Worm (Caenorhabditis elegans): Measurements from ENCODE around the gene Y55D5A.3.
A peak's percentile ranks its signal among the peaks of the same experiment; 100 is the strongest.

The Y55D5A.3 gene

ce11 chrIII:2989957-2990356 lies 14.4 kb upstream of the Y55D5A.3 start, which contains the start of gene Y55D5A.4:
Y55D5A.4 (minus strand) TSS chrIII:2990057.
- TF ChIP-seq nhr-42 (GFP tag; IDR thresholded peaks at IDR 0.05): no peak
- TF ChIP-seq spr-1 (tag; optimal IDR thresholded peaks at IDR 0.05): no peak
- TF ChIP-seq daf-19 (GFP tag; conservative IDR thresholded peaks at IDR 0.05): no peak
- no peak for TF ChIP-seq saeg-2 (GFP tag; IDR thresholded peaks at IDR 0.05)
- no peak for TF ChIP-seq hmg-1.1 (GFP tag; IDR thresholded peaks at IDR 0.05)
- no peak for TF ChIP-seq tag-97 (GFP tag; IDR thresholded peaks at IDR 0.05)
- TF ChIP-seq ctbp-1 (GFP tag; IDR thresholded peaks at IDR 0.05): no peak

ce11 chrIII:2983044-2983443 lies 7.5 kb upstream of the Y55D5A.3 start:
- no peak for TF ChIP-seq zag-1 (tag; optimal IDR thresholded peaks at IDR 0.05)
- no peak for TF ChIP-seq ceh-82 (tag; optimal IDR thresholded peaks at IDR 0.05)
- no peak for TF ChIP-seq sdz-12 (GFP tag; optimal IDR thresholded peaks at IDR 0.05)
- no peak for TF ChIP-seq ces-1 (GFP tag; optimal IDR thresholded peaks at IDR 0.05)
- no peak for TF ChIP-seq ztf-11 (tag; optimal IDR thresholded peaks at IDR 0.05)
- no peak for TF ChIP-seq T26A8.4 (GFP tag; IDR thresholded peaks at IDR 0.05)
- no peak for TF ChIP-seq saeg-2 (GFP tag; IDR thresholded peaks at IDR 0.05)

- TF ChIP-seq mxl-2 (GFP tag; conservative IDR thresholded peaks at IDR 0.05) (no peak), daf-19 (GFP tag; conservative IDR thresholded peaks at IDR 0.05) (no peak), egl-43 (GFP tag; IDR thresholded peaks at IDR 0.05) (no peak), aha-1 (tag) (peak; percentile 79), lin-1 (GFP tag; IDR thresholded peaks at IDR 0.05) (no peak), lin-38 (GFP tag; IDR thresholded peaks at IDR 0.05) (no peak)
Measured at ce11 chrIII:2982109-2982508, 6.5 kb upstream of the Y55D5A.3 start, which contains the start of gene Y55D5A.1. Y55D5A.1 (plus strand) TSS chrIII:2982409.

- TF ChIP-seq nhr-28 (tag; optimal IDR thresholded peaks at IDR 0.05) (peak; percentile 12), tra-1 (GFP tag; IDR thresholded peaks at IDR 0.05) (peak; percentile 87), spr-3 (GFP tag; optimal IDR thresholded peaks at IDR 0.05) (no peak), zip-11 (GFP tag; IDR thresholded peaks at IDR 0.05) (no peak)
Measured at ce11 chrIII:2980927-2981326, 5.3 kb upstream of the Y55D5A.3 start.

ce11 chrIII:2976176-2976575 lies 587 bp upstream of the Y55D5A.3 start:
- TF ChIP-seq nhr-237 (tag; optimal IDR thresholded peaks at IDR 0.05) (no peak), jun-1 (tag; optimal IDR thresholded peaks at IDR 0.05) (no peak), lin-15B (tag; optimal IDR thresholded peaks at IDR 0.05) (no peak), hlh-30 (tag; optimal IDR thresholded peaks at IDR 0.05; ENCODE audit: insufficient read depth) (no peak), lin-29 (GFP tag; IDR thresholded peaks at IDR 0.05) (no peak), snpc-4 (tag; optimal IDR thresholded peaks at IDR 0.05) (no peak), hmg-1.1 (GFP tag; IDR thresholded peaks at IDR 0.05) (no peak), ctbp-1 (GFP tag; IDR thresholded peaks at IDR 0.05) (no peak), ces-1 (GFP tag; optimal IDR thresholded peaks at IDR 0.05) (no peak), tag-97 (GFP tag; IDR thresholded peaks at IDR 0.05) (no peak), egl-27 (tag; optimal IDR thresholded peaks at IDR 0.05) (no peak), aly-2 (tag; optimal IDR thresholded peaks at IDR 0.05) (no peak), nhr-28 (tag; optimal IDR thresholded peaks at IDR 0.05) (no peak), mxl-2 (GFP tag; conservative IDR thresholded peaks at IDR 0.05) (no peak), F10B5.3 (tag; optimal IDR thresholded peaks at IDR 0.05) (no peak), zip-2 (tag; optimal IDR thresholded peaks at IDR 0.05) (no peak), dpl-1 (GFP tag; optimal IDR thresholded peaks at IDR 0.05) (no peak), ztf-7 (tag; optimal IDR thresholded peaks at IDR 0.05) (no peak)

ce11 chrIII:2972977-2973376 lies 2.6 kb downstream of the Y55D5A.3 start:
- peak in 1 of 2 experiments; percentile 88 for TF ChIP-seq unc-62 (GFP tag; optimal IDR thresholded peaks at IDR 0.05 in 1 of 2)
- TF ChIP-seq unc-62 (tag; optimal IDR thresholded peaks at IDR 0.05): no peak
- TF ChIP-seq pha-4 (GFP tag; IDR thresholded peaks at IDR 0.05): no peak
- no peak for TF ChIP-seq pha-4 (tag; optimal IDR thresholded peaks at IDR 0.05)

Measured in whole organism, L4 larva.